Fruit fly (Drosophila melanogaster) whole organism, prepupa: ENCODE results near the gene Nup98-96.

Source experiments
- CG10669 ChIP-seq: fragments of 200-800 bp; sonication (Bioruptor generic); optimal IDR thresholded peaks from 3 replicates; lab custom pipeline; 2018; ENCODE audit warnings: missing biosample characterization, mild to moderate bottlenecking, missing genetic modification characterization, moderate library complexity
- CG11294 ChIP-seq: fragments of 200-800 bp; sonication (Bioruptor generic); IDR thresholded peaks from 2 replicates; pipeline ENCODE4 v1.3.6; 2022; ENCODE audit warnings: missing biosample characterization, missing genetic modification characterization
- CG11902 ChIP-seq: fragments of 200-800 bp; sonication (Bioruptor generic); optimal IDR thresholded peaks from 3 replicates; lab custom pipeline; 2016; ENCODE audit warnings: missing biosample characterization, missing genetic modification characterization
- CG15336 ChIP-seq: fragments of 200-800 bp; sonication (Bioruptor generic); IDR thresholded peaks from 2 replicates; pipeline ENCODE4 v1.3.6; 2022; ENCODE audit warnings: missing biosample characterization, missing genetic modification characterization
- CG1621 ChIP-seq: fragments of 200-800 bp; sonication (Bioruptor generic); optimal IDR thresholded peaks from 3 replicates; lab custom pipeline; 2018; ENCODE audit warnings: missing biosample characterization, mild to moderate bottlenecking, missing genetic modification characterization
- CG16779 ChIP-seq: fragments of 200-800 bp; sonication (Bioruptor generic); optimal IDR thresholded peaks from 3 replicates; lab custom pipeline; 2017; ENCODE audit warnings: missing biosample characterization, mild to moderate bottlenecking, missing genetic modification characterization
- CG3032 ChIP-seq: fragments of 200-800 bp; optimal IDR thresholded peaks from 2 replicates; lab custom pipeline; 2019; ENCODE audit warnings: missing biosample characterization, mild to moderate bottlenecking, missing genetic modification characterization, moderate library complexity
- CG31627 ChIP-seq: fragments of 200-800 bp; sonication (Bioruptor generic); optimal IDR thresholded peaks from 3 replicates; lab custom pipeline; 2016; ENCODE audit warnings: missing biosample characterization, missing genetic modification characterization
- CG32006 ChIP-seq: fragments of 200-800 bp; sonication (Bioruptor generic); optimal IDR thresholded peaks from 3 replicates; lab custom pipeline; 2017; ENCODE audit warnings: missing biosample characterization, mild to moderate bottlenecking, missing genetic modification characterization
- CG3919 ChIP-seq: fragments of 200-800 bp; sonication (Bioruptor generic); optimal IDR thresholded peaks from 3 replicates; lab custom pipeline; 2016; ENCODE audit warnings: missing biosample characterization, missing genetic modification characterization
- CG4318 ChIP-seq: fragments of 200-800 bp; sonication (Bioruptor generic); optimal IDR thresholded peaks from 3 replicates; lab custom pipeline; 2017; ENCODE audit warnings: missing biosample characterization, mild to moderate bottlenecking, missing genetic modification characterization
- CG6163 ChIP-seq: fragments of 200-800 bp; sonication (Bioruptor generic); IDR thresholded peaks from 3 replicates; pipeline ENCODE4 v1.3.6; 2022; ENCODE audit warnings: missing biosample characterization, missing genetic modification characterization
- CG6276 ChIP-seq: fragments of 200-800 bp; sonication (Bioruptor generic); optimal IDR thresholded peaks from 2 replicates; lab custom pipeline; 2017; ENCODE audit warnings: missing biosample characterization, mild to moderate bottlenecking, missing genetic modification characterization
- CG6792 ChIP-seq: fragments of 200-800 bp; sonication (Bioruptor generic); optimal IDR thresholded peaks from 3 replicates; lab custom pipeline; 2016; ENCODE audit warnings: missing biosample characterization, missing genetic modification characterization
- CG6808 ChIP-seq: fragments of 200-800 bp; sonication (Bioruptor generic); optimal IDR thresholded peaks from 3 replicates; lab custom pipeline; 2017; ENCODE audit warnings: missing biosample characterization, missing genetic modification characterization, mild to moderate bottlenecking, moderate library complexity, missing genetic modification reagents
- CG6854 ChIP-seq: fragments of 200-800 bp; sonication (Bioruptor generic); optimal IDR thresholded peaks from 2 replicates; lab custom pipeline; 2017; ENCODE audit warnings: missing biosample characterization, mild to moderate bottlenecking, missing genetic modification characterization
- CG8119 ChIP-seq: fragments of 200-800 bp; sonication (Bioruptor generic); IDR thresholded peaks from 3 replicates; pipeline ENCODE4 v1.3.6; 2022; ENCODE audit warnings: missing biosample characterization, missing genetic modification characterization
- CG8632 ChIP-seq: fragments of 200-800 bp; sonication (Bioruptor generic); optimal IDR thresholded peaks from 3 replicates; lab custom pipeline; 2016; ENCODE audit warnings: missing biosample characterization, missing genetic modification characterization
- CG9139 ChIP-seq: fragments of 200-800 bp; sonication (Bioruptor generic); optimal IDR thresholded peaks from 3 replicates; lab custom pipeline; 2017; ENCODE audit warnings: missing biosample characterization, mild to moderate bottlenecking, missing genetic modification characterization
- Eip75B ChIP-seq: fragments of 200-800 bp; sonication (Bioruptor generic); optimal IDR thresholded peaks from 3 replicates; lab custom pipeline; 2016; ENCODE audit warnings: missing biosample characterization, missing genetic modification characterization
- Eip78C ChIP-seq: fragments of 200-800 bp; sonication (Bioruptor generic); peaks from one replicate; lab custom pipeline; 2016; ENCODE audit warnings: missing biosample characterization, missing genetic modification characterization
- Eip93F ChIP-seq: fragments of 200-800 bp; sonication (Bioruptor generic); optimal IDR thresholded peaks from 2 replicates; lab custom pipeline; 2016; ENCODE audit warnings: missing biosample characterization, mild to moderate bottlenecking, missing genetic modification characterization
- Ets21C ChIP-seq: fragments of 200-800 bp; sonication (Bioruptor generic); optimal IDR thresholded peaks from 3 replicates; lab custom pipeline; 2016; ENCODE audit warnings: missing biosample characterization, missing genetic modification characterization
- Ets96B ChIP-seq: fragments of 200-800 bp; optimal IDR thresholded peaks from 2 replicates; lab custom pipeline; 2019; ENCODE audit warnings: missing biosample characterization, mild to moderate bottlenecking, missing genetic modification characterization, moderate library complexity
- Hr39 ChIP-seq: fragments of 200-800 bp; sonication (Bioruptor generic); optimal IDR thresholded peaks from 2 replicates; lab custom pipeline; 2016; ENCODE audit warnings: missing biosample characterization, missing genetic modification characterization
- Hr4 ChIP-seq: fragments of 200-800 bp; sonication (Bioruptor generic); optimal IDR thresholded peaks from 3 replicates; lab custom pipeline; 2016; ENCODE audit warnings: missing biosample characterization, missing genetic modification characterization
- Lpt ChIP-seq: fragments of 200-800 bp; sonication (Bioruptor generic); optimal IDR thresholded peaks from 3 replicates; lab custom pipeline; 2016; ENCODE audit warnings: missing biosample characterization, missing genetic modification characterization
- Met ChIP-seq: fragments of 200-800 bp; sonication (Bioruptor generic); optimal IDR thresholded peaks from 3 replicates; lab custom pipeline; 2016; ENCODE audit warnings: missing biosample characterization, missing genetic modification characterization
- OdsH ChIP-seq: fragments of 200-800 bp; sonication (Bioruptor generic); optimal IDR thresholded peaks from 3 replicates; lab custom pipeline; 2016; ENCODE audit warnings: missing biosample characterization, missing genetic modification characterization
- Sox102F ChIP-seq: fragments of 200-800 bp; sonication (Bioruptor generic); optimal IDR thresholded peaks from 2 replicates; lab custom pipeline; 2016; ENCODE audit warnings: missing biosample characterization, mild to moderate bottlenecking, missing genetic modification characterization
- Sox14 ChIP-seq: fragments of 200-800 bp; sonication (Bioruptor generic); optimal IDR thresholded peaks from 3 replicates; lab custom pipeline; 2016; ENCODE audit warnings: missing biosample characterization, missing genetic modification characterization
- achi ChIP-seq: fragments of 200-800 bp; sonication (Bioruptor generic); optimal IDR thresholded peaks from 3 replicates; lab custom pipeline; 2016; ENCODE audit warnings: missing biosample characterization, missing genetic modification characterization
- acj6 ChIP-seq: fragments of 200-800 bp; sonication (Bioruptor generic); optimal IDR thresholded peaks from 3 replicates; lab custom pipeline; 2016; ENCODE audit warnings: missing biosample characterization, missing genetic modification characterization
- cyc ChIP-seq: fragments of 200-800 bp; sonication (Bioruptor generic); optimal IDR thresholded peaks from 3 replicates; lab custom pipeline; 2016; ENCODE audit warnings: missing biosample characterization, missing genetic modification characterization
- dac ChIP-seq: fragments of 200-800 bp; sonication (Bioruptor generic); optimal IDR thresholded peaks from 2 replicates; lab custom pipeline; 2017; ENCODE audit warnings: missing biosample characterization, mild to moderate bottlenecking, missing genetic modification characterization
- dsx ChIP-seq: fragments of 200-800 bp; optimal IDR thresholded peaks from 3 replicates; lab custom pipeline; 2019; ENCODE audit warnings: missing biosample characterization, mild to moderate bottlenecking, missing genetic modification characterization, moderate library complexity; ENCODE audit not compliant: poor library complexity, severe bottlenecking
- eg ChIP-seq: fragments of 200-800 bp; sonication (Bioruptor generic); IDR thresholded peaks from 3 replicates; pipeline ENCODE4 v1.3.6; 2022; ENCODE audit warnings: missing biosample characterization, missing genetic modification characterization
- esn ChIP-seq: fragments of 200-800 bp; sonication (Bioruptor generic); optimal IDR thresholded peaks from 2 replicates; lab custom pipeline; 2016; ENCODE audit warnings: missing biosample characterization, mild to moderate bottlenecking, missing genetic modification characterization, moderate library complexity
- fd59A ChIP-seq: fragments of 200-800 bp; sonication (Bioruptor generic); optimal IDR thresholded peaks from 2 replicates; lab custom pipeline; 2017; ENCODE audit warnings: missing biosample characterization, mild to moderate bottlenecking, missing genetic modification characterization, missing genetic modification reagents
- fkh ChIP-seq: fragments of 200-800 bp; sonication (Bioruptor generic); optimal IDR thresholded peaks from 3 replicates; lab custom pipeline; 2017; ENCODE audit warnings: missing biosample characterization, mild to moderate bottlenecking, missing genetic modification characterization, moderate library complexity
- lz ChIP-seq: fragments of 200-800 bp; sonication (Bioruptor generic); optimal IDR thresholded peaks from 3 replicates; lab custom pipeline; 2016; ENCODE audit warnings: missing biosample characterization, missing genetic modification characterization
- net ChIP-seq: fragments of 200-800 bp; sonication (Bioruptor generic); optimal IDR thresholded peaks from 3 replicates; lab custom pipeline; 2016; ENCODE audit warnings: missing biosample characterization, missing genetic modification characterization
- pdm3 ChIP-seq: fragments of 200-800 bp; sonication (Bioruptor generic); optimal IDR thresholded peaks from 3 replicates; lab custom pipeline; 2016; ENCODE audit warnings: missing biosample characterization, missing genetic modification characterization
- salr ChIP-seq, 2 experiments: fragments of 200-800 bp; sonication (Bioruptor generic); optimal IDR thresholded peaks; 3 replicates each; lab custom pipeline; 2016 to 2018; ENCODE audit warnings: missing biosample characterization in 2 of 2, missing genetic modification characterization in 2 of 2, mild to moderate bottlenecking in 1 of 2
- spab ChIP-seq: fragments of 200-800 bp; sonication (Bioruptor generic); optimal IDR thresholded peaks from 2 replicates; lab custom pipeline; 2017; ENCODE audit warnings: missing biosample characterization, mild to moderate bottlenecking, missing genetic modification characterization, missing genetic modification reagents
- ss ChIP-seq, 2 experiments: fragments of 200-800 bp; sonication (Bioruptor generic); optimal IDR thresholded peaks; 2 replicates in 1 of 2; 3 replicates in 1 of 2; lab custom pipeline; 2017 to 2018; ENCODE audit warnings: mild to moderate bottlenecking in 2 of 2, missing biosample characterization in 2 of 2, missing genetic modification characterization in 2 of 2, moderate library complexity in 1 of 2
- topi ChIP-seq: fragments of 200-800 bp; sonication (Bioruptor generic); optimal IDR thresholded peaks from 3 replicates; lab custom pipeline; 2016; ENCODE audit warnings: missing biosample characterization, missing genetic modification characterization

The Nup98-96 gene

DNA sequence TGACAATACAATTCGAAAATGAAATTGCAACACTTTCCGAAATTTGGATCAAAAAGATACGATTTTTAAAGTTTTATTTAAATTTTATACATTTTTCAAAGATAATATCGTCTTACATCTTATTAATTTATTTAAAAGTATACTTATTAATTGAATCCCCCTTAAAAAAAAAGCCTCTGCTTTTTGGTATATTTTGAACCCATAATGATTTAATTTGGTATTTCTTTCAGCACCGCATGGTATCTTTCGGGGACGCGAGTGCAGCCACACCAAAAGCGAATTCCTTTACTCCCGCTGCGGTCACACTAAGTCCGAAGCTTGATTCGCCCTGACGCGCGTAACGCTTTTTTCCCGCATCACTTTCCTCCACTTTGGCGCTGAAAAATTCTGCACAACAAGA lies 38.9 kb upstream of the Nup98-96 start:
- TF ChIP-seq CG15336 (GFP tag; lab: Robert Waterston, UW) (peak; percentile 33; the same call in 1 of the 2 replicates), fd59A (GFP tag; lab: Kevin White, UChicago) (no peak), CG3032 (tag; lab: Kevin White, UChicago) (peak; percentile 0), CG32006 (GFP tag; lab: Kevin White, UChicago) (peak; percentile 20), CG6163 (0 out of 3 replicates have a peak, but pooled peaks have one; percentile 13), cyc (GFP tag; lab: Kevin White, UChicago) (peak; percentile 6), Hr4 (peak; percentile 10), CG8119 (GFP tag; lab: Robert Waterston, UW) (peak; percentile 47; the same call in 2 of the 3 replicates), acj6 (GFP tag; lab: Kevin White, UChicago) (peak; percentile 14), Eip78C (GFP tag; lab: Kevin White, UChicago) (peak; percentile 65), esn (GFP tag; lab: Kevin White, UChicago) (peak; percentile 11), Sox102F (GFP tag; lab: Kevin White, UChicago) (no peak), OdsH (peak; percentile 45), CG11902 (GFP tag; lab: Kevin White, UChicago) (no peak), achi (GFP tag; lab: Kevin White, UChicago) (peak; percentile 11), CG11294 (no peak)

DNA sequence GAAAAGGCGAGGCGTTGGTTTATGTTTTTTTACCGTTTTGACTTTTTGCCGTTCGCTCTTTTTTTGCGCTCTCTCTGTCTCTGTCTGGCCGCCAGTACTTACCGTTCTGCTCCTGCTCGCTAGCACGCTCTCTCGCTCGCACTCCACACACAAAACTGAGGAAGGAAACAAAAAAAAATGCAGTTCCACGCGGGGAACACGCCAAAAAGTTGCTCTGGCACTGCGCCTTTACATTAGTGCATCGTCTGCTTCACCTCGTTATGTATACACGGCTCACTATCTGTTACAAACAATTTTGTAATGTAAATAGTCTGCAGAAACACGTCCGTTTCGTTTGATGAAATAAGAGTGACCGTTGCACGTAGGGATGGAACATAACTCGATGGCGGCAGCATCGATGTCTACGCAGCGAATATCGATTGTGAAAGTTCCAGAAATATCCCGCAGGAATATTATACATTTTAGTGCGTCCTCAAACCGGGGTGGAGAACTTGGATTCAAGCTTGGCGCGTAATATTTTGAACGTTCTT lies 37.5 kb upstream of the Nup98-96 start, which contains the start of the genes CG33111 and eIF4G2:
CG33111 (minus strand) TSS at position 359 of the 530 bp plus-strand sequence.
eIF4G2 (minus strand) TSS at position 359 of the 530 bp plus-strand sequence.
- peak; percentile 20 for TF ChIP-seq CG32006 (GFP tag; lab: Kevin White, UChicago)
- 0 out of 3 replicates have a peak, but pooled peaks have one; percentile 15 for TF ChIP-seq CG6163
- TF ChIP-seq Eip93F (GFP tag; lab: Kevin White, UChicago), result no peak
- peak; percentile 54 for TF ChIP-seq spab (GFP tag; lab: Kevin White, UChicago)
- no peak for TF ChIP-seq Met (GFP tag; lab: Kevin White, UChicago)
- TF ChIP-seq dsx (GFP tag; lab: Kevin White, UChicago), result peak; percentile 36
- peak; percentile 16 for TF ChIP-seq lz (GFP tag; lab: Kevin White, UChicago)
- TF ChIP-seq fkh (GFP tag; lab: Kevin White, UChicago), result peak; percentile 84
- TF ChIP-seq CG9139, result peak; percentile 39
- TF ChIP-seq CG3919 (GFP tag; lab: Kevin White, UChicago), result peak; percentile 3
- TF ChIP-seq CG6276, result peak; percentile 63
- peak; percentile 23 for TF ChIP-seq Lpt (GFP tag; lab: Kevin White, UChicago)
- peak in 1 of 2 experiments; percentile 78 for TF ChIP-seq ss (GFP tag; optimal IDR thresholded peaks at IDR 0.05; lab: Kevin White, UChicago)
- peak; percentile 7 for TF ChIP-seq CG6792
- TF ChIP-seq achi (GFP tag; lab: Kevin White, UChicago), result peak; percentile 22
- peak; percentile 8 for TF ChIP-seq CG10669 (GFP tag; lab: Kevin White, UChicago)
- TF ChIP-seq Hr39 (GFP tag; lab: Kevin White, UChicago), result no peak
- TF ChIP-seq topi (GFP tag; lab: Kevin White, UChicago), result no peak
- TF ChIP-seq CG8119 (GFP tag; lab: Robert Waterston, UW), result peak; percentile 61; the same call in 2 of the 3 replicates
- peak; percentile 34 for TF ChIP-seq Ets96B (tag; lab: Kevin White, UChicago)
- peak; percentile 15 for TF ChIP-seq Eip75B (GFP tag; lab: Kevin White, UChicago)
- TF ChIP-seq CG31627 (GFP tag; lab: Kevin White, UChicago), result no peak
- TF ChIP-seq pdm3 (GFP tag; lab: Kevin White, UChicago), result peak; percentile 1
- TF ChIP-seq eg (GFP tag; lab: Robert Waterston, UW), result peak; percentile 41; the same call in 1 of the 3 replicates
- peak; percentile 43 for TF ChIP-seq Sox14 (GFP tag; lab: Kevin White, UChicago)
- TF ChIP-seq dac (GFP tag; lab: Kevin White, UChicago), result no peak
- TF ChIP-seq esn (GFP tag; lab: Kevin White, UChicago), result no peak
- TF ChIP-seq Ets21C (GFP tag; lab: Kevin White, UChicago), result no peak
- TF ChIP-seq net (GFP tag; lab: Kevin White, UChicago), result peak; percentile 52
- TF ChIP-seq CG8632, result no peak
- TF ChIP-seq CG6808 (GFP tag; lab: Kevin White, UChicago), result peak; percentile 68
- peak; percentile 58 for TF ChIP-seq CG6854 (GFP tag; lab: Kevin White, UChicago)
- peak; percentile 25 for TF ChIP-seq CG3032 (tag; lab: Kevin White, UChicago)
- TF ChIP-seq Eip78C (GFP tag; lab: Kevin White, UChicago), result peak; percentile 68
- peak; percentile 59 for TF ChIP-seq CG16779
- TF ChIP-seq CG15336 (GFP tag; lab: Robert Waterston, UW), result peak; percentile 36; the same call in 1 of the 2 replicates
- no peak for TF ChIP-seq CG4318 (GFP tag; lab: Kevin White, UChicago)
- peak; percentile 46 for TF ChIP-seq CG1621 (tag; lab: Kevin White, UChicago)
- TF ChIP-seq salr (GFP tag; optimal IDR thresholded peaks at IDR 0.05; lab: Kevin White, UChicago), result no peak
